Worm (Caenorhabditis elegans): Measurements from ENCODE around the gene C25E10.12.

DNA sequence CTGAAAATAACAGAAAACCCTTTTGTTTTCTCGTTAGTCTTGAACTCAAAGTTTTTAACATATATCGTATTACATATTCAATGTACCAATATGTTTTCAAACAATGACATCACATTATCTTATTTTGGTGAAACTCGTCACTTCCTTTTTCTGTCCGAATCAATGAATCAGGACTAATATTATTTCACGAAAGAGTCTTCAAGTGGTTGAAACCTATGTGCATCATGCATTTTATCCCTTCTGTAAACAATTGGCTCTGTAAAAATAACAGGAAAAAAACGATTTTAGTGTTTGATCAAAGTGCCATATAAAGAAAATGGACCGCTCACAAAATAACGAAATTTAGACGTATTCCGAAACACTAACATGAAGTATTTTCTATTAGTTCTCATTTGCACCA lies 46.0 kb upstream of the C25E10.12 start, which contains the start of gene F21C10.18:
- no peak for TF ChIP-seq him-1 (tag; optimal IDR thresholded peaks at IDR 0.05)
- TF ChIP-seq W03F9.2 (tag; optimal IDR thresholded peaks at IDR 0.05): no peak

Measured in whole organism, L4/young adult.